Worm (Caenorhabditis elegans) whole organism, L1 larva: ENCODE data around the gene trx-2.

Source experiments
- C16A3.4 ChIP-seq: fragments of 150-350 bp; optimal IDR thresholded peaks from 2 replicates; lab custom pipeline; 2014; ENCODE audit warnings: missing biosample characterization, missing genetic modification characterization
- alr-1 ChIP-seq: fragments of 200-800 bp; sonication (Bioruptor generic); optimal IDR thresholded peaks from 2 replicates; lab custom pipeline; 2018; ENCODE audit warnings: borderline replicate concordance, mild to moderate bottlenecking, missing genetic modification characterization, missing compliant biosample characterization
- aly-2 ChIP-seq: fragments of 150-350 bp; optimal IDR thresholded peaks from 2 replicates; lab custom pipeline; 2014; ENCODE audit warnings: missing biosample characterization, missing genetic modification characterization
- ama-1 ChIP-seq: fragments of 150-350 bp; optimal IDR thresholded peaks from 2 replicates; lab custom pipeline; 2014
- ceh-82 ChIP-seq, 3 experiments: fragments of 150-350 bp in 1 of 3; sonication (generic microtip) in 2 of 3; optimal IDR thresholded peaks; 2 replicates each; lab custom pipeline; 2014 to 2017; ENCODE audit warnings: missing biosample characterization in 3 of 3, missing genetic modification characterization in 3 of 3
- ceh-90 ChIP-seq: sonication (generic microtip); optimal IDR thresholded peaks from 2 replicates; lab custom pipeline; 2016; ENCODE audit warnings: missing genetic modification characterization, missing compliant biosample characterization
- ces-1 ChIP-seq: fragments of 150-350 bp; optimal IDR thresholded peaks from 2 replicates; lab custom pipeline; 2014; ENCODE audit warnings: missing biosample characterization, missing genetic modification reagents, missing genetic modification characterization
- dpl-1 ChIP-seq, 3 experiments: fragments of 150-350 bp in 2 of 3; sonication (generic microtip) in 1 of 3; optimal IDR thresholded peaks; 2 replicates each; lab custom pipeline; 2014 to 2017; ENCODE audit warnings: missing biosample characterization in 3 of 3, missing genetic modification characterization in 3 of 3, missing genetic modification reagents in 3 of 3
- dsc-1 ChIP-seq: sonication (generic microtip); optimal IDR thresholded peaks from 2 replicates; lab custom pipeline; 2016; ENCODE audit warnings: mild to moderate bottlenecking, missing genetic modification characterization, missing compliant biosample characterization
- efl-1 ChIP-seq, 4 experiments: fragments of 150-350 bp; optimal IDR thresholded peaks in 3 of 4; peaks in 1 of 4; 1 replicate in 1 of 4; 2 replicates in 3 of 4; lab custom pipeline; 2014; ENCODE audit warnings: missing biosample characterization in 2 of 4, missing genetic modification characterization in 2 of 4, missing genetic modification reagents in 2 of 4
- efl-3 ChIP-seq: fragments of 200-800 bp; sonication (Bioruptor generic); optimal IDR thresholded peaks from 2 replicates; lab custom pipeline; 2018; ENCODE audit warnings: mild to moderate bottlenecking, missing genetic modification characterization, missing compliant biosample characterization
- egl-13 ChIP-seq: sonication (generic microtip); optimal IDR thresholded peaks from 2 replicates; lab custom pipeline; 2016; ENCODE audit warnings: missing genotype, missing genetic modification reagents, missing genetic modification characterization, missing compliant biosample characterization
- fkh-10 ChIP-seq: sonication (generic microtip); optimal IDR thresholded peaks from 2 replicates; lab custom pipeline; 2017; ENCODE audit warnings: missing biosample characterization, missing genetic modification reagents, missing genetic modification characterization
- fkh-8 ChIP-seq: sonication (generic microtip); optimal IDR thresholded peaks from 2 replicates; lab custom pipeline; 2016; ENCODE audit warnings: mild to moderate bottlenecking, missing genetic modification characterization, missing compliant biosample characterization
- irx-1 ChIP-seq: sonication (generic microtip); optimal IDR thresholded peaks from 2 replicates; lab custom pipeline; 2016; ENCODE audit warnings: missing genetic modification characterization, missing compliant biosample characterization
- jun-1 ChIP-seq: fragments of 150-350 bp; optimal IDR thresholded peaks from 2 replicates; lab custom pipeline; 2014; ENCODE audit warnings: missing biosample characterization, missing genetic modification reagents, missing genetic modification characterization
- lin-14 ChIP-seq: fragments of 200-800 bp; sonication (Bioruptor generic); optimal IDR thresholded peaks from 2 replicates; lab custom pipeline; 2018; ENCODE audit warnings: mild to moderate bottlenecking, missing genetic modification characterization, moderate library complexity, missing compliant biosample characterization
- lin-35 ChIP-seq, 2 experiments: fragments of 150-350 bp; optimal IDR thresholded peaks; 2 replicates each; lab custom pipeline; 2014; ENCODE audit warnings: missing biosample characterization in 2 of 2, missing genetic modification characterization in 2 of 2, missing genetic modification reagents in 2 of 2
- lir-3 ChIP-seq: sonication (generic microtip); optimal IDR thresholded peaks from 2 replicates; lab custom pipeline; 2016; ENCODE audit warnings: mild to moderate bottlenecking, missing genetic modification characterization, moderate library complexity, missing compliant biosample characterization; ENCODE audit not compliant: poor library complexity
- lsy-2 ChIP-seq, 2 experiments: fragments of 150-350 bp; optimal IDR thresholded peaks; 2 replicates each; lab custom pipeline; 2014; ENCODE audit warnings: missing biosample characterization in 2 of 2, missing genetic modification characterization in 2 of 2
- mab-9 ChIP-seq: fragments of 200-800 bp; sonication (Bioruptor generic); IDR thresholded peaks from 2 replicates; pipeline ENCODE4 v1.3.6; 2022; ENCODE audit warnings: missing genetic modification reagents, missing genetic modification characterization, missing compliant biosample characterization
- nhr-12 ChIP-seq: sonication (generic microtip); optimal IDR thresholded peaks from 2 replicates; lab custom pipeline; 2017; ENCODE audit warnings: missing biosample characterization, missing genetic modification characterization
- nhr-20 ChIP-seq: sonication (generic microtip); optimal IDR thresholded peaks from 2 replicates; lab custom pipeline; 2016; ENCODE audit warnings: mild to moderate bottlenecking, missing genetic modification characterization, missing compliant biosample characterization
- nhr-28 ChIP-seq: fragments of 150-350 bp; optimal IDR thresholded peaks from 2 replicates; lab custom pipeline; 2014; ENCODE audit warnings: missing biosample characterization, missing genetic modification characterization
- nhr-47 ChIP-seq: sonication (generic microtip); optimal IDR thresholded peaks from 2 replicates; lab custom pipeline; 2016; ENCODE audit warnings: mild to moderate bottlenecking, missing genetic modification characterization, moderate library complexity, missing compliant biosample characterization
- nhr-71 ChIP-seq: sonication (generic microtip); optimal IDR thresholded peaks from 2 replicates; lab custom pipeline; 2016; ENCODE audit warnings: mild to moderate bottlenecking, missing genetic modification characterization, moderate library complexity, missing compliant biosample characterization
- pax-3 ChIP-seq: fragments of 200-800 bp; sonication (Bioruptor generic); optimal IDR thresholded peaks from 2 replicates; lab custom pipeline; 2018; ENCODE audit warnings: mild to moderate bottlenecking, missing genetic modification characterization, moderate library complexity, missing compliant biosample characterization
- pqm-1 ChIP-seq: sonication (generic microtip); optimal IDR thresholded peaks from 3 replicates; lab custom pipeline; 2017; ENCODE audit warnings: missing biosample characterization, missing genetic modification characterization
- skn-1 ChIP-seq: fragments of 150-350 bp; optimal IDR thresholded peaks from 2 replicates; lab custom pipeline; 2014; ENCODE audit warnings: missing biosample characterization, missing genetic modification characterization
- snu-23 ChIP-seq: sonication (generic microtip); optimal IDR thresholded peaks from 2 replicates; lab custom pipeline; 2016; ENCODE audit warnings: missing genetic modification characterization, missing compliant biosample characterization
- sox-4 ChIP-seq: sonication (generic microtip); optimal IDR thresholded peaks from 2 replicates; lab custom pipeline; 2016; ENCODE audit warnings: missing genetic modification characterization, missing compliant biosample characterization
- sptf-1 ChIP-seq: fragments of 150-350 bp; optimal IDR thresholded peaks from 2 replicates; lab custom pipeline; 2014; ENCODE audit warnings: missing biosample characterization, missing genetic modification characterization
- swsn-7 ChIP-seq: sonication (generic microtip); optimal IDR thresholded peaks from 2 replicates; lab custom pipeline; 2016; ENCODE audit warnings: missing genetic modification characterization, missing compliant biosample characterization
- tbx-2 ChIP-seq: sonication (generic microtip); optimal IDR thresholded peaks from 2 replicates; lab custom pipeline; 2016; ENCODE audit warnings: missing genetic modification characterization, missing compliant biosample characterization
- unc-130 ChIP-seq: fragments of 150-350 bp; optimal IDR thresholded peaks from 2 replicates; lab custom pipeline; 2017; ENCODE audit warnings: missing biosample characterization, missing genetic modification characterization, inconsistent platforms
- unc-86 ChIP-seq: sonication (generic microtip); optimal IDR thresholded peaks from 2 replicates; lab custom pipeline; 2016; ENCODE audit warnings: missing genetic modification characterization, missing compliant biosample characterization
- vab-15 ChIP-seq: sonication (generic microtip); optimal IDR thresholded peaks from 2 replicates; lab custom pipeline; 2017; ENCODE audit warnings: missing genotype, mild to moderate bottlenecking, missing genetic modification characterization, missing compliant biosample characterization
- xbp-1 ChIP-seq: sonication (generic microtip); optimal IDR thresholded peaks from 2 replicates; lab custom pipeline; 2016; ENCODE audit warnings: missing genetic modification characterization, missing compliant biosample characterization
- zip-4 ChIP-seq: fragments of 200-800 bp; sonication (Bioruptor generic); optimal IDR thresholded peaks from 2 replicates; lab custom pipeline; 2018; ENCODE audit warnings: mild to moderate bottlenecking, missing genetic modification characterization, moderate library complexity, missing compliant biosample characterization
- ztf-11 ChIP-seq, 2 experiments: sonication (generic microtip); optimal IDR thresholded peaks; 2 replicates each; lab custom pipeline; 2016 to 2017; ENCODE audit warnings: missing genetic modification characterization in 2 of 2, missing biosample characterization in 1 of 2, missing compliant biosample characterization in 1 of 2
- ztf-4 ChIP-seq: fragments of 150-350 bp; optimal IDR thresholded peaks from 2 replicates; lab custom pipeline; 2014; ENCODE audit warnings: missing biosample characterization, missing genetic modification characterization

trx-2 gene

DNA sequence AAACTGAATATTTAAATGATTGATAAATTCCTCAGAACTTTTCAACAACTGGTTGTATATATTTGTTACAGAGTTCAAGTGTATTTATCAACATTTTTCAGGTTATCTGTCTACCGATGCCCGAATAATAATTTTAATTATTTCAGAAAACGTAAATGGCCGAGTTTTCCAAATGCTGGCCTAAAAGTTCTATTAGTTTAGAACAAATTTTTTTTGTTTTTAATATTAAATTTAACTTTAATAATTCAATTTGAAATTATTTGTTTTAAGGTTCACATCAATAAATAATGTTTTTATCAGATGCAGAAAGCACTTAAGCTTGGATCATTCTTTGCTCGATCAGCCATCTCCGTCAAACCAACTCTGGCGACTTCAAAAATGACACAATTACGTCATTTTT lies at the start of gene trx-2:
TSS of gene trx-2 (plus strand) at position 301 of the 400 bp plus-strand sequence.
- TF ChIP-seq vab-15 (tag; lab: Kevin White, UChicago) (no peak), jun-1 (tag; lab: Kevin White, UChicago) (no peak), lir-3 (tag; lab: Kevin White, UChicago) (no peak), nhr-28 (no peak), lin-14 (GFP tag; lab: Kevin White, UChicago) (no peak), dsc-1 (tag; lab: Kevin White, UChicago) (no peak), xbp-1 (tag; lab: Kevin White, UChicago) (no peak), nhr-20 (tag; lab: Kevin White, UChicago) (no peak), fkh-8 (tag; lab: Kevin White, UChicago) (no peak)

DNA sequence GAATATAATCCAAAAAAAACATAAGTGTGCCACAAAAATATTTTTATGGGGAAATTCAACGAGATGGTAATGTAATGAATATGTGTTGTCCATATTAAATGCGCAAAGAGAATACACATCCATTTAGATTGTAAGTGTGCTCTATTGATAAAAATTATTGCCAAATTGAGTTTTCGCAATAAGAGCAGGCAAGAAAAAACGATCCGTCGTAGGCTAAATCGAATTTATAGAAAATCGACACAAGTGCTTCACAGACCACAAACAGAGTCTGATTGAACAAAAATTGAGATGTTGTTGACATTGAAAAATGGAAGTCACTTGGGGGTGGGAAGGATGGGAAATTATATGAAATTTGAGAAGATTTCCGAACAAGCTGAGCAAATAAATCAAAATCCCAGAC lies 49.5 kb upstream of the trx-2 start:
- TF ChIP-seq nhr-47 (peak; percentile 6), ztf-11 (tag; optimal IDR thresholded peaks at IDR 0.05; lab: Kevin White, UChicago) (no peak), nhr-12 (tag; lab: Kevin White, UChicago) (no peak), lin-14 (GFP tag; lab: Kevin White, UChicago) (peak; percentile 56), ces-1 (GFP tag; lab: Kevin White, UChicago) (peak; percentile 10), dpl-1 (GFP tag; optimal IDR thresholded peaks at IDR 0.05; lab: Kevin White, UChicago) (no peak), tbx-2 (tag; lab: Kevin White, UChicago) (no peak), C16A3.4 (tag; lab: Kevin White, UChicago) (no peak), nhr-71 (tag; lab: Kevin White, UChicago) (peak; percentile 18)
- TF ChIP-seq, all 84 proteins: peak for 4

DNA sequence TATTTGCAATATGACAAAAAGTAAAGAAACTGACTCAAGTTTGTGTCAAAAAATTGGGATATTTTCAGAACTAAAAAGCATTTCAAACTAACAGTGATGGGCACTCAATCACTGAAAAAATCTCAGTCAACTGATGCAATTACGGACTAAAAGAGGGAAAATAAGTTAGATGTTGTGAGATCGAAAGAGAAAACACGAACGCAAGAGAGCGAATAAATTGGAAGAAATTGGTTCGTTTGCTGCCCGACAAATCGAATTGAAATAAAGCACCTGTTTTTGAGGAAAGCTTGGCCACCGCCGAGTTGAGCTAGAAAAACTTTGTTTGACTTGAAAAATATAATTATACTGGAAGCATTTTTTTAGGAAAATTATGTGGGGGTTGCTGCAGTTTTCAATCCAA lies 48.4 kb upstream of the trx-2 start:
- no peak for TF ChIP-seq nhr-20 (tag; lab: Kevin White, UChicago)
- no peak for TF ChIP-seq zip-4 (GFP tag; lab: Kevin White, UChicago)
- TF ChIP-seq, all 84 proteins: peak for 0

DNA sequence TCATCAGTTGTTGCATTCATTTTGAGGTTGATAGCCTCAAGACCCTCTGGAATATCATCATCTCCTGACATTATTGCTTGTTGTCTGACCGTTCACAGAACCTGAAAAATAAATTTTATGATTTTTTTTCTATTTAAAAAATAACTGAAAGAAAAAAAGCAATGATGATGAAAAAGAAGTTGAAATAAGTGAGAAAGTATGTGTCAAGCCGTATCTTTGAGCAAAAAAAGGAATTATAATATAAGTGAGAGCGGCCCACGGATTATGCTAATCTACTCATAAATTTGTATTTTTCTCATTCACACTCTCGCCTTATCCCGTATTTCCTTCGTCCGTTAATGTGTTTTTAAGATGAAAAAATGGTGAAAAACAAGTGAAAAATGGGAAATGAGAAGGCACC lies 44.3 kb upstream of the trx-2 start, which contains the start of gene ric-4:
TSS of gene ric-4 (minus strand) at position 101 of the 400 bp plus-strand sequence.
- TF ChIP-seq ces-1 (GFP tag; lab: Kevin White, UChicago) (no peak), sptf-1 (tag; lab: Kevin White, UChicago) (no peak), dsc-1 (tag; lab: Kevin White, UChicago) (peak; percentile 14)
- TF ChIP-seq, all 84 proteins: peak for 1

DNA sequence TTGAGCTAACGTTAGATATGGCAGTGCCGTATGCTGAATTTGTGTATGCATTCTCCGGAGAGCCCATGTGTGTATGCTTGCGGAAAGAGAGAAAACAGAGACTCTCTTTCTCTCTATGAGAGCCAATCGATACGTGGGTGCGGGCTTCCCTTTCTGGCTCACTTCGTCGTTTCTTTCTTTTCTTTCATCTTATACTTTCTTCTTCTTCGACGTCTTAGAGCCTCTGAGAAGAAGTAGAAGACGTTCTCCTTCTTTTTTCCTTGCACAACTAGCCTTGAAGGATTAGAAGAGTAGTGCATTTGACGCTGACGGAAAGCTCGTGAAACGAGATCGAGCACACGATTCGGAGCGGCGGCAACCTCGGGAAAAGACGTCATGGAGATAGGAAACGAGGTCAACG lies 40.6 kb upstream of the trx-2 start:
- TF ChIP-seq snu-23 (GFP tag; lab: Kevin White, UChicago): peak; percentile 29
- TF ChIP-seq irx-1 (tag; lab: Kevin White, UChicago): peak; percentile 32
- TF ChIP-seq aly-2 (tag; lab: Kevin White, UChicago): no peak
- peak; percentile 80 for TF ChIP-seq fkh-10 (GFP tag; lab: Kevin White, UChicago)
- TF ChIP-seq sox-4: no peak
- peak; percentile 35 to 41 for TF ChIP-seq efl-1 (optimal IDR thresholded peaks at IDR 0.05; lab: Kevin White, UChicago)
- TF ChIP-seq efl-1 (GFP tag; optimal IDR thresholded peaks at IDR 0.05 in 1 of 2; lab: Kevin White, UChicago): no peak
- no peak for TF ChIP-seq C16A3.4 (tag; lab: Kevin White, UChicago)
- TF ChIP-seq vab-15 (tag; lab: Kevin White, UChicago): no peak
- TF ChIP-seq unc-86 (tag; lab: Kevin White, UChicago): peak; percentile 46
- no peak for TF ChIP-seq ztf-11 (tag; optimal IDR thresholded peaks at IDR 0.05; lab: Kevin White, UChicago)
- no peak for TF ChIP-seq nhr-12 (tag; lab: Kevin White, UChicago)
- TF ChIP-seq lsy-2 (tag; optimal IDR thresholded peaks at IDR 0.05; lab: Kevin White, UChicago): peak; percentile 6 to 57
- TF ChIP-seq ama-1 (lab: Kevin White, UChicago): no peak
- 0 out of 2 replicates have a peak, but pooled peaks have one; percentile 44 for TF ChIP-seq mab-9 (GFP tag; lab: Robert Waterston, UW)
- TF ChIP-seq ceh-82 (tag; optimal IDR thresholded peaks at IDR 0.05; lab: Kevin White, UChicago): peak; percentile 29 to 73 (median 46)
- no peak for TF ChIP-seq efl-3 (GFP tag; lab: Kevin White, UChicago)
- no peak for TF ChIP-seq unc-130 (tag; lab: Kevin White, UChicago)
- TF ChIP-seq pax-3 (tag; lab: Kevin White, UChicago): peak; percentile 21
- TF ChIP-seq jun-1 (tag; lab: Kevin White, UChicago): peak; percentile 33
- peak; percentile 45 for TF ChIP-seq egl-13 (tag; lab: Kevin White, UChicago)
- TF ChIP-seq nhr-71 (tag; lab: Kevin White, UChicago): peak; percentile 56
- TF ChIP-seq alr-1 (tag; lab: Kevin White, UChicago): no peak
- TF ChIP-seq nhr-47: peak; percentile 56
- peak; percentile 8 for TF ChIP-seq xbp-1 (tag; lab: Kevin White, UChicago)
- peak; percentile 44 for TF ChIP-seq skn-1 (tag; lab: Kevin White, UChicago)
- no peak for TF ChIP-seq ceh-90
- TF ChIP-seq dpl-1 (GFP tag; optimal IDR thresholded peaks at IDR 0.05; lab: Kevin White, UChicago): peak in 1 of 3 experiments; percentile 0
- TF ChIP-seq tbx-2 (tag; lab: Kevin White, UChicago): peak; percentile 59
- TF ChIP-seq ztf-4 (tag; lab: Kevin White, UChicago): peak; percentile 1
- peak; percentile 60 for TF ChIP-seq swsn-7 (tag; lab: Kevin White, UChicago)
- TF ChIP-seq pqm-1 (tag; lab: Kevin White, UChicago): no peak
- no peak for TF ChIP-seq nhr-20 (tag; lab: Kevin White, UChicago)
- TF ChIP-seq lin-35 (GFP tag; optimal IDR thresholded peaks at IDR 0.05; lab: Kevin White, UChicago): peak in 1 of 2 experiments; percentile 42
